1 fruit fly cellular context compared by ENCODE assay signal in the genomic region with DNA sequence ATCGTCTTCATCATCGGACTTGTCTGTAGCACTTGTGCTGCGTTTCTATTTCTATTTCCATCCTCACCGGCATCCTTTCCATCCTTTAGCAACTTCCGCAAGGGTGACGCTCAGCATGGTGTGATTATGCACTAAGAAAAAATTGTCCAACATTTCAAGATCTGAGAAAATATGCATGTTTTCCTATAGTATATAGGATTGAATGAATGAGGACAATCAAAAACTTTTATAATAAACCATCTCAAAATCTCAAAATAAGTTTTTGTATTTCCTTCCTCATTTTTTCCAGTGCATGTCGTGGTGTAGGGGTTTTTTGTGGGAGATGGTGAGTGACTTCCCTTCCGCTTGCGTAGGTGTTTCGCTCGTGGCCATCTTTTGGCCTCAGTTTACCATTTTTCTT.
TF ChIP-seq lines count a peak whose summit lies in the region.

No protein-coding gene starts in this region.

TF ChIP-seq in whole organism, embryonic, 481 proteins besides CTCF, POLR2A, EP300 and RAD21 (continued from another document):
- TF ChIP-seq maf-S (GFP tag; optimal IDR thresholded peaks at IDR 0.05; lab: Kevin White, UChicago) (no peak), Dp (GFP tag; optimal IDR thresholded peaks at IDR 0.05; lab: Kevin White, UChicago) (no peak), klu (GFP tag; IDR thresholded peaks at IDR 0.05; lab: Robert Waterston, UW) (no peak), Stat92E (GFP tag; optimal IDR thresholded peaks at IDR 0.05; lab: Kevin White, UChicago) (no peak), CG33557 (GFP tag; optimal IDR thresholded peaks at IDR 0.05; lab: Kevin White, UChicago) (no peak), org-1 (GFP tag; optimal IDR thresholded peaks at IDR 0.05; lab: Kevin White, UChicago) (no peak), CG17385 (GFP tag; optimal IDR thresholded peaks at IDR 0.05; lab: Kevin White, UChicago) (peak; percentile 11), salm (tag; optimal IDR thresholded peaks at IDR 0.05; lab: Kevin White, UChicago) (no peak), pan (optimal IDR thresholded peaks at IDR 0.05; lab: Kevin White, UChicago) (no peak), pan (GFP tag; optimal IDR thresholded peaks at IDR 0.05 in 1 of 2, IDR thresholded peaks at IDR 0.05 in 1 of 2) (peak in 1 of 2 experiments; percentile 29), CG32772 (GFP tag; IDR thresholded peaks at IDR 0.05; lab: Robert Waterston, UW) (no peak), Ada2b (GFP tag; IDR thresholded peaks at IDR 0.05; lab: Robert Waterston, UW) (0 out of 2 replicates have a peak, but pooled peaks have one; percentile 4), CG6683 (GFP tag; optimal IDR thresholded peaks at IDR 0.05; lab: Kevin White, UChicago) (no peak), E2f1 (GFP tag; IDR thresholded peaks at IDR 0.05; lab: Robert Waterston, UW) (no peak), CG9876 (GFP tag; optimal IDR thresholded peaks at IDR 0.05; lab: Kevin White, UChicago) (no peak), wek (GFP tag; optimal IDR thresholded peaks at IDR 0.05; lab: Kevin White, UChicago) (no peak), Trl (optimal IDR thresholded peaks at IDR 0.05; lab: Kevin White, UChicago) (no peak), Trl (GFP tag; optimal IDR thresholded peaks at IDR 0.05; lab: Kevin White, UChicago) (no peak), fd3F (GFP tag; optimal IDR thresholded peaks at IDR 0.05; lab: Kevin White, UChicago) (no peak), Aef1 (GFP tag; IDR thresholded peaks at IDR 0.05; lab: Robert Waterston, UW) (no peak), nerfin-1 (tag; optimal IDR thresholded peaks at IDR 0.05; lab: Kevin White, UChicago) (no peak), ewg (GFP tag; optimal IDR thresholded peaks at IDR 0.05; lab: Kevin White, UChicago) (no peak), Med (GFP tag; lab: Kevin White, UChicago) (no peak), bigmax (GFP tag; optimal IDR thresholded peaks at IDR 0.05; lab: Kevin White, UChicago) (no peak), CG12769 (tag; optimal IDR thresholded peaks at IDR 0.05; lab: Kevin White, UChicago) (no peak), CG10431 (GFP tag; optimal IDR thresholded peaks at IDR 0.05; lab: Kevin White, UChicago) (no peak), cwo (GFP tag; optimal IDR thresholded peaks at IDR 0.05; lab: Kevin White, UChicago) (peak; percentile 15), Hr51 (GFP tag; optimal IDR thresholded peaks at IDR 0.05; lab: Kevin White, UChicago) (peak in 1 of 2 experiments; percentile 33), Spps (tag; optimal IDR thresholded peaks at IDR 0.05; lab: Kevin White, UChicago) (no peak), HmgZ (tag; optimal IDR thresholded peaks at IDR 0.05; lab: Kevin White, UChicago) (no peak), CG17912 (GFP tag; optimal IDR thresholded peaks at IDR 0.05; lab: Kevin White, UChicago) (no peak), btn (GFP tag; optimal IDR thresholded peaks at IDR 0.05; lab: Kevin White, UChicago) (peak; percentile 9), Blimp-1 (GFP tag; optimal IDR thresholded peaks at IDR 0.05; lab: Kevin White, UChicago) (peak; percentile 31), CG1832 (GFP tag; optimal IDR thresholded peaks at IDR 0.05; lab: Kevin White, UChicago) (no peak), zfh1 (GFP tag; IDR thresholded peaks at IDR 0.05; lab: Robert Waterston, UW) (no peak), CG17186 (GFP tag; optimal IDR thresholded peaks at IDR 0.05; lab: Kevin White, UChicago) (no peak), CG7839 (tag; optimal IDR thresholded peaks at IDR 0.05; lab: Kevin White, UChicago) (peak; percentile 28), ttk (GFP tag; IDR thresholded peaks at IDR 0.05; lab: Robert Waterston, UW) (0 out of 2 replicates have a peak, but pooled peaks have one; percentile 33), Hsf (GFP tag; optimal IDR thresholded peaks at IDR 0.05; lab: Kevin White, UChicago) (no peak), Drgx (GFP tag; IDR thresholded peaks at IDR 0.05; lab: Robert Waterston, UW) (no peak), tgo (GFP tag; IDR thresholded peaks at IDR 0.05; lab: Robert Waterston, UW) (no peak), Mes4 (GFP tag; optimal IDR thresholded peaks at IDR 0.05; lab: Kevin White, UChicago) (no peak), CG5953 (GFP tag; IDR thresholded peaks at IDR 0.05; lab: Robert Waterston, UW) (no peak), CG4820 (GFP tag; optimal IDR thresholded peaks at IDR 0.05; lab: Kevin White, UChicago) (no peak), Hmr (GFP tag; optimal IDR thresholded peaks at IDR 0.05; lab: Kevin White, UChicago) (peak; percentile 12), ase (GFP tag; IDR thresholded peaks at IDR 0.05; lab: Robert Waterston, UW) (no peak), CG17802 (tag; optimal IDR thresholded peaks at IDR 0.05; lab: Kevin White, UChicago) (no peak), slou (GFP tag; optimal IDR thresholded peaks at IDR 0.05; lab: Kevin White, UChicago) (no peak), Myb (GFP tag; optimal IDR thresholded peaks at IDR 0.05; lab: Kevin White, UChicago) (no peak), kni (GFP tag; optimal IDR thresholded peaks at IDR 0.05; lab: Kevin White, UChicago) (no peak)
